Fruit fly (Drosophila melanogaster): ENCODE results near the gene Atg4a.

Atg4a gene

dm6 chr2L:1075753-1076152 lies 5.0 kb upstream of the Atg4a start:
- TF ChIP-seq NC2β (GFP tag; optimal IDR thresholded peaks at IDR 0.05) (peak; percentile 96), CG10654 (GFP tag; optimal IDR thresholded peaks at IDR 0.05) (peak; percentile 94), B-H2 (GFP tag; optimal IDR thresholded peaks at IDR 0.05) (no peak), ftz-f1 (GFP tag; optimal IDR thresholded peaks at IDR 0.05) (no peak), Dip2 (GFP tag; IDR thresholded peaks at IDR 0.05) (no peak), CG5953 (GFP tag; IDR thresholded peaks at IDR 0.05) (peak; percentile 94), lbe (GFP tag; optimal IDR thresholded peaks at IDR 0.05) (no peak), CG4404 (GFP tag; IDR thresholded peaks at IDR 0.05) (peak; percentile 92), sens-2 (GFP tag; IDR thresholded peaks at IDR 0.05) (peak; percentile 92), CG1529 (GFP tag; optimal IDR thresholded peaks at IDR 0.05) (peak; percentile 91), D19A (tag; optimal IDR thresholded peaks at IDR 0.05) (peak; percentile 86), NC2α (GFP tag; optimal IDR thresholded peaks at IDR 0.05) (peak; percentile 87), CG14860 (GFP tag; IDR thresholded peaks at IDR 0.05; ENCODE audit: partially characterized antibody) (no peak), Lim3 (GFP tag; IDR thresholded peaks at IDR 0.05) (peak; percentile 87), CG33213 (GFP tag; optimal IDR thresholded peaks at IDR 0.05) (peak; percentile 92), tap (tag; optimal IDR thresholded peaks at IDR 0.05) (peak; percentile 80), org-1 (GFP tag; optimal IDR thresholded peaks at IDR 0.05) (peak; percentile 90), CrebB (tag; optimal IDR thresholded peaks at IDR 0.05) (peak; percentile 84), Rx (GFP tag; IDR thresholded peaks at IDR 0.05) (peak; percentile 94), CG10543 (GFP tag; optimal IDR thresholded peaks at IDR 0.05) (no peak), CG10431 (GFP tag; optimal IDR thresholded peaks at IDR 0.05) (peak; percentile 46), CG1603 (tag; optimal IDR thresholded peaks at IDR 0.05) (peak; percentile 98), CG8924 (tag; optimal IDR thresholded peaks at IDR 0.05) (peak; percentile 93), kah (GFP tag; optimal IDR thresholded peaks at IDR 0.05) (peak; percentile 68), CG17612 (GFP tag; IDR thresholded peaks at IDR 0.05) (peak; percentile 85), CG8765 (GFP tag; IDR thresholded peaks at IDR 0.05) (peak; percentile 90; the same call in 1 of the 2 replicates), mam (GFP tag; optimal IDR thresholded peaks at IDR 0.05) (peak; percentile 85), Ssrp (tag; optimal IDR thresholded peaks at IDR 0.05) (peak; percentile 92), zen (tag; optimal IDR thresholded peaks at IDR 0.05) (peak; percentile 90), CG13424 (tag; optimal IDR thresholded peaks at IDR 0.05) (peak; percentile 87), gsb (GFP tag; IDR thresholded peaks at IDR 0.05) (peak; percentile 55), CG18476 (GFP tag; optimal IDR thresholded peaks at IDR 0.05) (peak; percentile 82), CG11247 (GFP tag; IDR thresholded peaks at IDR 0.05) (peak; percentile 90), NK7.1 (GFP tag; optimal IDR thresholded peaks at IDR 0.05) (peak; percentile 85), Sin3A (optimal IDR thresholded peaks at IDR 0.05) (no peak), CG7987 (GFP tag; optimal IDR thresholded peaks at IDR 0.05) (peak; percentile 62), CG17361 (GFP tag; IDR thresholded peaks at IDR 0.05) (peak; percentile 92), slp2 (GFP tag; optimal IDR thresholded peaks at IDR 0.05) (peak; percentile 94), mirr (GFP tag; optimal IDR thresholded peaks at IDR 0.05) (no peak), CG11398 (GFP tag; optimal IDR thresholded peaks at IDR 0.05) (peak; percentile 86), NfI (GFP tag; optimal IDR thresholded peaks at IDR 0.05) (peak; percentile 85), rib (GFP tag; IDR thresholded peaks at IDR 0.05) (no peak), bowl (GFP tag; IDR thresholded peaks at IDR 0.05) (peak; percentile 82), CG14710 (tag; optimal IDR thresholded peaks at IDR 0.05) (peak; percentile 88), Optix (GFP tag; IDR thresholded peaks at IDR 0.05) (peak; percentile 98), lola (GFP tag; optimal IDR thresholded peaks at IDR 0.05) (peak in 1 of 3 experiments; percentile 89), dysf (GFP tag; IDR thresholded peaks at IDR 0.05) (peak; percentile 92), pho (GFP tag; optimal IDR thresholded peaks at IDR 0.05) (peak; percentile 68), Stat92E (GFP tag; optimal IDR thresholded peaks at IDR 0.05) (peak in 1 of 3 experiments; percentile 93), run (tag; optimal IDR thresholded peaks at IDR 0.05) (peak; percentile 62), wdn (GFP tag; IDR thresholded peaks at IDR 0.05) (peak; percentile 75; the same call in 1 of the 2 replicates)

Measured in whole organism, embryonic.